Fruit fly (Drosophila melanogaster) whole organism, prepupa: ENCODE measurements around the gene mRpL13.

Source experiments
- Blimp-1 ChIP-seq: fragments of 200-800 bp; sonication (Bioruptor generic); optimal IDR thresholded peaks from 3 replicates; lab custom pipeline; 2017; ENCODE audit warnings: missing biosample characterization, missing genetic modification characterization, mild to moderate bottlenecking, moderate library complexity, missing genetic modification reagents
- CG10631 ChIP-seq: fragments of 200-800 bp; sonication (Bioruptor generic); optimal IDR thresholded peaks from 2 replicates; lab custom pipeline; 2016; ENCODE audit warnings: missing biosample characterization, missing genetic modification characterization
- CG10669 ChIP-seq: fragments of 200-800 bp; sonication (Bioruptor generic); optimal IDR thresholded peaks from 3 replicates; lab custom pipeline; 2018; ENCODE audit warnings: missing biosample characterization, mild to moderate bottlenecking, missing genetic modification characterization, moderate library complexity
- CG11294 ChIP-seq: fragments of 200-800 bp; sonication (Bioruptor generic); IDR thresholded peaks from 2 replicates; pipeline ENCODE4 v1.3.6; 2022; ENCODE audit warnings: missing biosample characterization, missing genetic modification characterization
- CG11762 ChIP-seq: fragments of 200-800 bp; sonication (Bioruptor generic); optimal IDR thresholded peaks from 3 replicates; lab custom pipeline; 2016; ENCODE audit warnings: missing biosample characterization, missing genetic modification characterization; ENCODE audit not compliant: insufficient read depth
- CG11902 ChIP-seq: fragments of 200-800 bp; sonication (Bioruptor generic); optimal IDR thresholded peaks from 3 replicates; lab custom pipeline; 2016; ENCODE audit warnings: missing biosample characterization, missing genetic modification characterization
- CG16779 ChIP-seq: fragments of 200-800 bp; sonication (Bioruptor generic); optimal IDR thresholded peaks from 3 replicates; lab custom pipeline; 2017; ENCODE audit warnings: missing biosample characterization, mild to moderate bottlenecking, missing genetic modification characterization
- CG3032 ChIP-seq: fragments of 200-800 bp; optimal IDR thresholded peaks from 2 replicates; lab custom pipeline; 2019; ENCODE audit warnings: missing biosample characterization, mild to moderate bottlenecking, missing genetic modification characterization, moderate library complexity
- CG31627 ChIP-seq: fragments of 200-800 bp; sonication (Bioruptor generic); optimal IDR thresholded peaks from 3 replicates; lab custom pipeline; 2016; ENCODE audit warnings: missing biosample characterization, missing genetic modification characterization
- CG32006 ChIP-seq: fragments of 200-800 bp; sonication (Bioruptor generic); optimal IDR thresholded peaks from 3 replicates; lab custom pipeline; 2017; ENCODE audit warnings: missing biosample characterization, mild to moderate bottlenecking, missing genetic modification characterization
- CG34406 ChIP-seq: fragments of 200-800 bp; sonication (Bioruptor generic); optimal IDR thresholded peaks from 3 replicates; lab custom pipeline; 2016; ENCODE audit warnings: missing biosample characterization, missing genetic modification characterization
- CG3919 ChIP-seq: fragments of 200-800 bp; sonication (Bioruptor generic); optimal IDR thresholded peaks from 3 replicates; lab custom pipeline; 2016; ENCODE audit warnings: missing biosample characterization, missing genetic modification characterization
- CG6163 ChIP-seq: fragments of 200-800 bp; sonication (Bioruptor generic); IDR thresholded peaks from 3 replicates; pipeline ENCODE4 v1.3.6; 2022; ENCODE audit warnings: missing biosample characterization, missing genetic modification characterization
- CG6792 ChIP-seq: fragments of 200-800 bp; sonication (Bioruptor generic); optimal IDR thresholded peaks from 3 replicates; lab custom pipeline; 2016; ENCODE audit warnings: missing biosample characterization, missing genetic modification characterization
- CG7368 ChIP-seq: fragments of 200-800 bp; sonication (Bioruptor generic); optimal IDR thresholded peaks from 3 replicates; lab custom pipeline; 2016; ENCODE audit warnings: missing biosample characterization, missing genetic modification characterization
- CG8119 ChIP-seq: fragments of 200-800 bp; sonication (Bioruptor generic); IDR thresholded peaks from 3 replicates; pipeline ENCODE4 v1.3.6; 2022; ENCODE audit warnings: missing biosample characterization, missing genetic modification characterization
- CG8319 ChIP-seq: fragments of 200-800 bp; sonication (Bioruptor generic); optimal IDR thresholded peaks from 3 replicates; lab custom pipeline; 2016; ENCODE audit warnings: missing biosample characterization, missing genetic modification characterization
- CG8632 ChIP-seq: fragments of 200-800 bp; sonication (Bioruptor generic); optimal IDR thresholded peaks from 3 replicates; lab custom pipeline; 2016; ENCODE audit warnings: missing biosample characterization, missing genetic modification characterization
- CG9139 ChIP-seq: fragments of 200-800 bp; sonication (Bioruptor generic); optimal IDR thresholded peaks from 3 replicates; lab custom pipeline; 2017; ENCODE audit warnings: missing biosample characterization, mild to moderate bottlenecking, missing genetic modification characterization
- Eip75B ChIP-seq: fragments of 200-800 bp; sonication (Bioruptor generic); optimal IDR thresholded peaks from 3 replicates; lab custom pipeline; 2016; ENCODE audit warnings: missing biosample characterization, missing genetic modification characterization
- Eip78C ChIP-seq: fragments of 200-800 bp; sonication (Bioruptor generic); peaks from one replicate; lab custom pipeline; 2016; ENCODE audit warnings: missing biosample characterization, missing genetic modification characterization
- Ets21C ChIP-seq: fragments of 200-800 bp; sonication (Bioruptor generic); optimal IDR thresholded peaks from 3 replicates; lab custom pipeline; 2016; ENCODE audit warnings: missing biosample characterization, missing genetic modification characterization
- Gug ChIP-seq: fragments of 200-800 bp; sonication (Bioruptor generic); IDR thresholded peaks from 2 replicates; pipeline ENCODE4 v1.3.6; 2022; ENCODE audit warnings: missing biosample characterization, missing genetic modification characterization
- Lpt ChIP-seq: fragments of 200-800 bp; sonication (Bioruptor generic); optimal IDR thresholded peaks from 3 replicates; lab custom pipeline; 2016; ENCODE audit warnings: missing biosample characterization, missing genetic modification characterization
- Met ChIP-seq: fragments of 200-800 bp; sonication (Bioruptor generic); optimal IDR thresholded peaks from 3 replicates; lab custom pipeline; 2016; ENCODE audit warnings: missing biosample characterization, missing genetic modification characterization
- OdsH ChIP-seq: fragments of 200-800 bp; sonication (Bioruptor generic); optimal IDR thresholded peaks from 3 replicates; lab custom pipeline; 2016; ENCODE audit warnings: missing biosample characterization, missing genetic modification characterization
- Smox ChIP-seq: fragments of 200-800 bp; sonication (Bioruptor generic); optimal IDR thresholded peaks from 3 replicates; lab custom pipeline; 2016; ENCODE audit warnings: missing biosample characterization, missing genetic modification characterization
- Sox102F ChIP-seq: fragments of 200-800 bp; sonication (Bioruptor generic); optimal IDR thresholded peaks from 2 replicates; lab custom pipeline; 2016; ENCODE audit warnings: missing biosample characterization, mild to moderate bottlenecking, missing genetic modification characterization
- Sox14 ChIP-seq: fragments of 200-800 bp; sonication (Bioruptor generic); optimal IDR thresholded peaks from 3 replicates; lab custom pipeline; 2016; ENCODE audit warnings: missing biosample characterization, missing genetic modification characterization
- acj6 ChIP-seq: fragments of 200-800 bp; sonication (Bioruptor generic); optimal IDR thresholded peaks from 3 replicates; lab custom pipeline; 2016; ENCODE audit warnings: missing biosample characterization, missing genetic modification characterization
- cyc ChIP-seq: fragments of 200-800 bp; sonication (Bioruptor generic); optimal IDR thresholded peaks from 3 replicates; lab custom pipeline; 2016; ENCODE audit warnings: missing biosample characterization, missing genetic modification characterization
- dsx ChIP-seq: fragments of 200-800 bp; optimal IDR thresholded peaks from 3 replicates; lab custom pipeline; 2019; ENCODE audit warnings: missing biosample characterization, mild to moderate bottlenecking, missing genetic modification characterization, moderate library complexity; ENCODE audit not compliant: poor library complexity, severe bottlenecking
- esn ChIP-seq: fragments of 200-800 bp; sonication (Bioruptor generic); optimal IDR thresholded peaks from 2 replicates; lab custom pipeline; 2016; ENCODE audit warnings: missing biosample characterization, mild to moderate bottlenecking, missing genetic modification characterization, moderate library complexity
- fd85E ChIP-seq: fragments of 200-800 bp; sonication (Bioruptor generic); optimal IDR thresholded peaks from 3 replicates; lab custom pipeline; 2016; ENCODE audit warnings: missing biosample characterization, missing genetic modification characterization
- fkh ChIP-seq: fragments of 200-800 bp; sonication (Bioruptor generic); optimal IDR thresholded peaks from 3 replicates; lab custom pipeline; 2017; ENCODE audit warnings: missing biosample characterization, mild to moderate bottlenecking, missing genetic modification characterization, moderate library complexity
- lz ChIP-seq: fragments of 200-800 bp; sonication (Bioruptor generic); optimal IDR thresholded peaks from 3 replicates; lab custom pipeline; 2016; ENCODE audit warnings: missing biosample characterization, missing genetic modification characterization
- net ChIP-seq: fragments of 200-800 bp; sonication (Bioruptor generic); optimal IDR thresholded peaks from 3 replicates; lab custom pipeline; 2016; ENCODE audit warnings: missing biosample characterization, missing genetic modification characterization
- pdm3 ChIP-seq: fragments of 200-800 bp; sonication (Bioruptor generic); optimal IDR thresholded peaks from 3 replicates; lab custom pipeline; 2016; ENCODE audit warnings: missing biosample characterization, missing genetic modification characterization
- salr ChIP-seq, 2 experiments: fragments of 200-800 bp; sonication (Bioruptor generic); optimal IDR thresholded peaks; 3 replicates each; lab custom pipeline; 2016 to 2018; ENCODE audit warnings: missing biosample characterization in 2 of 2, missing genetic modification characterization in 2 of 2, mild to moderate bottlenecking in 1 of 2
- spab ChIP-seq: fragments of 200-800 bp; sonication (Bioruptor generic); optimal IDR thresholded peaks from 2 replicates; lab custom pipeline; 2017; ENCODE audit warnings: missing biosample characterization, mild to moderate bottlenecking, missing genetic modification characterization, missing genetic modification reagents
- ss ChIP-seq, 2 experiments: fragments of 200-800 bp; sonication (Bioruptor generic); optimal IDR thresholded peaks; 2 replicates in 1 of 2; 3 replicates in 1 of 2; lab custom pipeline; 2017 to 2018; ENCODE audit warnings: mild to moderate bottlenecking in 2 of 2, missing biosample characterization in 2 of 2, missing genetic modification characterization in 2 of 2, moderate library complexity in 1 of 2
- svp ChIP-seq: fragments of 200-800 bp; sonication (Bioruptor generic); peaks from one replicate; lab custom pipeline; 2016; ENCODE audit warnings: missing biosample characterization, missing genetic modification characterization
- topi ChIP-seq: fragments of 200-800 bp; sonication (Bioruptor generic); optimal IDR thresholded peaks from 3 replicates; lab custom pipeline; 2016; ENCODE audit warnings: missing biosample characterization, missing genetic modification characterization
- vri ChIP-seq: fragments of 200-800 bp; sonication (Bioruptor generic); optimal IDR thresholded peaks from 3 replicates; lab custom pipeline; 2016; ENCODE audit warnings: missing biosample characterization, mild to moderate bottlenecking, missing genetic modification characterization

mRpL13 gene

dm6 chr2L:18815194-18815593 lies 43.9 kb downstream of the mRpL13 start:
- no peak for TF ChIP-seq CG10669 (GFP tag; lab: Kevin White, UChicago)
- no peak for TF ChIP-seq fd85E
- TF ChIP-seq CG32006 (GFP tag; lab: Kevin White, UChicago), result no peak
- TF ChIP-seq vri (GFP tag; lab: Kevin White, UChicago), result no peak
- TF ChIP-seq CG16779 (tag; lab: Kevin White, UChicago), result no peak
- TF ChIP-seq dsx (GFP tag; lab: Kevin White, UChicago), result no peak
- no peak for TF ChIP-seq CG7368 (GFP tag; lab: Kevin White, UChicago)
- TF ChIP-seq OdsH (GFP tag; lab: Kevin White, UChicago), result no peak
- no peak for TF ChIP-seq Blimp-1
- no peak for TF ChIP-seq CG11902
- no peak for TF ChIP-seq CG8119 (GFP tag; lab: Robert Waterston, UW)
- no peak for TF ChIP-seq Smox
- no peak for TF ChIP-seq net (GFP tag; lab: Kevin White, UChicago)
- TF ChIP-seq salr (GFP tag; optimal IDR thresholded peaks at IDR 0.05; lab: Kevin White, UChicago), result no peak
- no peak for TF ChIP-seq Sox14 (GFP tag; lab: Kevin White, UChicago)
- TF ChIP-seq Eip75B (GFP tag; lab: Kevin White, UChicago), result no peak
- no peak for TF ChIP-seq Gug
- no peak for TF ChIP-seq Lpt (GFP tag; lab: Kevin White, UChicago)

dm6 chr2L:18812755-18813154 lies 46.3 kb downstream of the mRpL13 start:
- TF ChIP-seq cyc (GFP tag; lab: Kevin White, UChicago) (no peak), fd85E (no peak)

- TF ChIP-seq lz (GFP tag; lab: Kevin White, UChicago) (no peak), Eip75B (GFP tag; lab: Kevin White, UChicago) (no peak), CG6792 (GFP tag; lab: Kevin White, UChicago) (no peak), CG11762 (GFP tag; lab: Kevin White, UChicago) (no peak), svp (no peak), CG34406 (GFP tag; lab: Kevin White, UChicago) (no peak), topi (GFP tag; lab: Kevin White, UChicago) (no peak), acj6 (no peak), Sox102F (no peak), CG3032 (tag; lab: Kevin White, UChicago) (no peak), CG9139 (GFP tag; lab: Kevin White, UChicago) (no peak), Met (GFP tag; lab: Kevin White, UChicago) (no peak), fkh (GFP tag; lab: Kevin White, UChicago) (no peak), vri (GFP tag; lab: Kevin White, UChicago) (no peak), CG3919 (GFP tag; lab: Kevin White, UChicago) (no peak), CG16779 (tag; lab: Kevin White, UChicago) (no peak), CG8319 (no peak), CG31627 (GFP tag; lab: Kevin White, UChicago) (no peak), ss (GFP tag; optimal IDR thresholded peaks at IDR 0.05; lab: Kevin White, UChicago) (no peak), CG32006 (GFP tag; lab: Kevin White, UChicago) (no peak)
These were observed 46.7 kb downstream of the mRpL13 start, which contains the start of the genes CG17325 and CG42305 for dm6 chr2L:18812348-18812747. TSS of gene CG17325 (plus strand) at chr2L:18812648. TSS of gene CG42305 (plus strand) at chr2L:18812648.

- peak; percentile 50 for TF ChIP-seq CG8632 (GFP tag; lab: Kevin White, UChicago)
- TF ChIP-seq pdm3, result no peak
- no peak for TF ChIP-seq Sox14 (GFP tag; lab: Kevin White, UChicago)
- TF ChIP-seq spab, result peak; percentile 12
- 0 out of 3 replicates have a peak, but pooled peaks have one; percentile 12 for TF ChIP-seq CG6163
- TF ChIP-seq Blimp-1, result no peak
- TF ChIP-seq fd85E, result no peak
- peak; percentile 9 for TF ChIP-seq acj6
- peak; percentile 30 for TF ChIP-seq CG11902
- TF ChIP-seq ss (GFP tag; optimal IDR thresholded peaks at IDR 0.05; lab: Kevin White, UChicago), result peak in 1 of 2 experiments; percentile 43
- TF ChIP-seq CG7368 (GFP tag; lab: Kevin White, UChicago), result no peak
- peak; percentile 32 for TF ChIP-seq OdsH (GFP tag; lab: Kevin White, UChicago)
- TF ChIP-seq Ets21C, result no peak
- TF ChIP-seq CG11294 (GFP tag; lab: Robert Waterston, UW), result no peak
- TF ChIP-seq esn, result no peak
- peak; percentile 21 for TF ChIP-seq CG10631 (GFP tag; lab: Kevin White, UChicago)
- TF ChIP-seq net (GFP tag; lab: Kevin White, UChicago), result no peak
- peak; percentile 48 for TF ChIP-seq CG34406 (GFP tag; lab: Kevin White, UChicago)
- TF ChIP-seq Lpt (GFP tag; lab: Kevin White, UChicago), result no peak
- TF ChIP-seq Sox102F, result no peak
- peak; percentile 74 for TF ChIP-seq Eip78C
These were observed 47.9 kb downstream of the mRpL13 start, which contains the start of the genes CG10570 and CG42502 for dm6 chr2L:18810960-18811642. TSS of gene CG10570 (minus strand) at chr2L:18811252. TSS of gene CG42502 (minus strand) at chr2L:18811252.
